Fruit fly (Drosophila melanogaster) whole organism, prepupa: Measurements from ENCODE around the gene Tlk.
A peak's percentile ranks its signal among the peaks of the same experiment; 100 is the strongest.

Experiments used
- CG10631 ChIP-seq: fragments of 200-800 bp; sonication (Bioruptor generic); optimal IDR thresholded peaks from 2 replicates; lab custom pipeline; 2016; ENCODE audit warnings: missing biosample characterization, missing genetic modification characterization
- CG10669 ChIP-seq: fragments of 200-800 bp; sonication (Bioruptor generic); optimal IDR thresholded peaks from 3 replicates; lab custom pipeline; 2018; ENCODE audit warnings: missing biosample characterization, mild to moderate bottlenecking, missing genetic modification characterization, moderate library complexity
- CG11762 ChIP-seq: fragments of 200-800 bp; sonication (Bioruptor generic); optimal IDR thresholded peaks from 3 replicates; lab custom pipeline; 2016; ENCODE audit warnings: missing biosample characterization, missing genetic modification characterization; ENCODE audit not compliant: insufficient read depth
- CG11902 ChIP-seq: fragments of 200-800 bp; sonication (Bioruptor generic); optimal IDR thresholded peaks from 3 replicates; lab custom pipeline; 2016; ENCODE audit warnings: missing biosample characterization, missing genetic modification characterization
- CG15336 ChIP-seq: fragments of 200-800 bp; sonication (Bioruptor generic); IDR thresholded peaks from 2 replicates; pipeline ENCODE4 v1.3.6; 2022; ENCODE audit warnings: missing biosample characterization, missing genetic modification characterization
- CG1621 ChIP-seq: fragments of 200-800 bp; sonication (Bioruptor generic); optimal IDR thresholded peaks from 3 replicates; lab custom pipeline; 2018; ENCODE audit warnings: missing biosample characterization, mild to moderate bottlenecking, missing genetic modification characterization
- CG16779 ChIP-seq: fragments of 200-800 bp; sonication (Bioruptor generic); optimal IDR thresholded peaks from 3 replicates; lab custom pipeline; 2017; ENCODE audit warnings: missing biosample characterization, mild to moderate bottlenecking, missing genetic modification characterization
- CG31627 ChIP-seq: fragments of 200-800 bp; sonication (Bioruptor generic); optimal IDR thresholded peaks from 3 replicates; lab custom pipeline; 2016; ENCODE audit warnings: missing biosample characterization, missing genetic modification characterization
- CG32006 ChIP-seq: fragments of 200-800 bp; sonication (Bioruptor generic); optimal IDR thresholded peaks from 3 replicates; lab custom pipeline; 2017; ENCODE audit warnings: missing biosample characterization, mild to moderate bottlenecking, missing genetic modification characterization
- CG3919 ChIP-seq: fragments of 200-800 bp; sonication (Bioruptor generic); optimal IDR thresholded peaks from 3 replicates; lab custom pipeline; 2016; ENCODE audit warnings: missing biosample characterization, missing genetic modification characterization
- CG4318 ChIP-seq: fragments of 200-800 bp; sonication (Bioruptor generic); optimal IDR thresholded peaks from 3 replicates; lab custom pipeline; 2017; ENCODE audit warnings: missing biosample characterization, mild to moderate bottlenecking, missing genetic modification characterization
- CG6276 ChIP-seq: fragments of 200-800 bp; sonication (Bioruptor generic); optimal IDR thresholded peaks from 2 replicates; lab custom pipeline; 2017; ENCODE audit warnings: missing biosample characterization, mild to moderate bottlenecking, missing genetic modification characterization
- CG6792 ChIP-seq: fragments of 200-800 bp; sonication (Bioruptor generic); optimal IDR thresholded peaks from 3 replicates; lab custom pipeline; 2016; ENCODE audit warnings: missing biosample characterization, missing genetic modification characterization
- CG6808 ChIP-seq: fragments of 200-800 bp; sonication (Bioruptor generic); optimal IDR thresholded peaks from 3 replicates; lab custom pipeline; 2017; ENCODE audit warnings: missing biosample characterization, missing genetic modification characterization, mild to moderate bottlenecking, moderate library complexity, missing genetic modification reagents
- CG7368 ChIP-seq: fragments of 200-800 bp; sonication (Bioruptor generic); optimal IDR thresholded peaks from 3 replicates; lab custom pipeline; 2016; ENCODE audit warnings: missing biosample characterization, missing genetic modification characterization
- CG8119 ChIP-seq: fragments of 200-800 bp; sonication (Bioruptor generic); IDR thresholded peaks from 3 replicates; pipeline ENCODE4 v1.3.6; 2022; ENCODE audit warnings: missing biosample characterization, missing genetic modification characterization
- CG8319 ChIP-seq: fragments of 200-800 bp; sonication (Bioruptor generic); optimal IDR thresholded peaks from 3 replicates; lab custom pipeline; 2016; ENCODE audit warnings: missing biosample characterization, missing genetic modification characterization
- CG9139 ChIP-seq: fragments of 200-800 bp; sonication (Bioruptor generic); optimal IDR thresholded peaks from 3 replicates; lab custom pipeline; 2017; ENCODE audit warnings: missing biosample characterization, mild to moderate bottlenecking, missing genetic modification characterization
- Eip75B ChIP-seq: fragments of 200-800 bp; sonication (Bioruptor generic); optimal IDR thresholded peaks from 3 replicates; lab custom pipeline; 2016; ENCODE audit warnings: missing biosample characterization, missing genetic modification characterization
- Eip78C ChIP-seq: fragments of 200-800 bp; sonication (Bioruptor generic); peaks from one replicate; lab custom pipeline; 2016; ENCODE audit warnings: missing biosample characterization, missing genetic modification characterization
- Eip93F ChIP-seq: fragments of 200-800 bp; sonication (Bioruptor generic); optimal IDR thresholded peaks from 2 replicates; lab custom pipeline; 2016; ENCODE audit warnings: missing biosample characterization, mild to moderate bottlenecking, missing genetic modification characterization
- Ets21C ChIP-seq: fragments of 200-800 bp; sonication (Bioruptor generic); optimal IDR thresholded peaks from 3 replicates; lab custom pipeline; 2016; ENCODE audit warnings: missing biosample characterization, missing genetic modification characterization
- Ets96B ChIP-seq: fragments of 200-800 bp; optimal IDR thresholded peaks from 2 replicates; lab custom pipeline; 2019; ENCODE audit warnings: missing biosample characterization, mild to moderate bottlenecking, missing genetic modification characterization, moderate library complexity
- Gug ChIP-seq: fragments of 200-800 bp; sonication (Bioruptor generic); IDR thresholded peaks from 2 replicates; pipeline ENCODE4 v1.3.6; 2022; ENCODE audit warnings: missing biosample characterization, missing genetic modification characterization
- Hr38 ChIP-seq: sonication (Bioruptor generic); optimal IDR thresholded peaks from 2 replicates; lab custom pipeline; 2016; ENCODE audit warnings: missing biosample characterization, missing genetic modification characterization
- Hr39 ChIP-seq: fragments of 200-800 bp; sonication (Bioruptor generic); optimal IDR thresholded peaks from 2 replicates; lab custom pipeline; 2016; ENCODE audit warnings: missing biosample characterization, missing genetic modification characterization
- Hr4 ChIP-seq: fragments of 200-800 bp; sonication (Bioruptor generic); optimal IDR thresholded peaks from 3 replicates; lab custom pipeline; 2016; ENCODE audit warnings: missing biosample characterization, missing genetic modification characterization
- Met ChIP-seq: fragments of 200-800 bp; sonication (Bioruptor generic); optimal IDR thresholded peaks from 3 replicates; lab custom pipeline; 2016; ENCODE audit warnings: missing biosample characterization, missing genetic modification characterization
- OdsH ChIP-seq: fragments of 200-800 bp; sonication (Bioruptor generic); optimal IDR thresholded peaks from 3 replicates; lab custom pipeline; 2016; ENCODE audit warnings: missing biosample characterization, missing genetic modification characterization
- Smox ChIP-seq: fragments of 200-800 bp; sonication (Bioruptor generic); optimal IDR thresholded peaks from 3 replicates; lab custom pipeline; 2016; ENCODE audit warnings: missing biosample characterization, missing genetic modification characterization
- Sox102F ChIP-seq: fragments of 200-800 bp; sonication (Bioruptor generic); optimal IDR thresholded peaks from 2 replicates; lab custom pipeline; 2016; ENCODE audit warnings: missing biosample characterization, mild to moderate bottlenecking, missing genetic modification characterization
- Sox14 ChIP-seq: fragments of 200-800 bp; sonication (Bioruptor generic); optimal IDR thresholded peaks from 3 replicates; lab custom pipeline; 2016; ENCODE audit warnings: missing biosample characterization, missing genetic modification characterization
- Sox15 ChIP-seq: fragments of 200-800 bp; sonication (Bioruptor generic); optimal IDR thresholded peaks from 3 replicates; lab custom pipeline; 2016; ENCODE audit warnings: missing biosample characterization, missing genetic modification characterization
- achi ChIP-seq: fragments of 200-800 bp; sonication (Bioruptor generic); optimal IDR thresholded peaks from 3 replicates; lab custom pipeline; 2016; ENCODE audit warnings: missing biosample characterization, missing genetic modification characterization
- dac ChIP-seq: fragments of 200-800 bp; sonication (Bioruptor generic); optimal IDR thresholded peaks from 2 replicates; lab custom pipeline; 2017; ENCODE audit warnings: missing biosample characterization, mild to moderate bottlenecking, missing genetic modification characterization
- eg ChIP-seq: fragments of 200-800 bp; sonication (Bioruptor generic); IDR thresholded peaks from 3 replicates; pipeline ENCODE4 v1.3.6; 2022; ENCODE audit warnings: missing biosample characterization, missing genetic modification characterization
- esn ChIP-seq: fragments of 200-800 bp; sonication (Bioruptor generic); optimal IDR thresholded peaks from 2 replicates; lab custom pipeline; 2016; ENCODE audit warnings: missing biosample characterization, mild to moderate bottlenecking, missing genetic modification characterization, moderate library complexity
- fd59A ChIP-seq: fragments of 200-800 bp; sonication (Bioruptor generic); optimal IDR thresholded peaks from 2 replicates; lab custom pipeline; 2017; ENCODE audit warnings: missing biosample characterization, mild to moderate bottlenecking, missing genetic modification characterization, missing genetic modification reagents
- fkh ChIP-seq: fragments of 200-800 bp; sonication (Bioruptor generic); optimal IDR thresholded peaks from 3 replicates; lab custom pipeline; 2017; ENCODE audit warnings: missing biosample characterization, mild to moderate bottlenecking, missing genetic modification characterization, moderate library complexity
- net ChIP-seq: fragments of 200-800 bp; sonication (Bioruptor generic); optimal IDR thresholded peaks from 3 replicates; lab custom pipeline; 2016; ENCODE audit warnings: missing biosample characterization, missing genetic modification characterization
- pdm3 ChIP-seq: fragments of 200-800 bp; sonication (Bioruptor generic); optimal IDR thresholded peaks from 3 replicates; lab custom pipeline; 2016; ENCODE audit warnings: missing biosample characterization, missing genetic modification characterization
- salr ChIP-seq, 2 experiments: fragments of 200-800 bp; sonication (Bioruptor generic); optimal IDR thresholded peaks; 3 replicates each; lab custom pipeline; 2016 to 2018; ENCODE audit warnings: missing biosample characterization in 2 of 2, missing genetic modification characterization in 2 of 2, mild to moderate bottlenecking in 1 of 2
- topi ChIP-seq: fragments of 200-800 bp; sonication (Bioruptor generic); optimal IDR thresholded peaks from 3 replicates; lab custom pipeline; 2016; ENCODE audit warnings: missing biosample characterization, missing genetic modification characterization
- vri ChIP-seq: fragments of 200-800 bp; sonication (Bioruptor generic); optimal IDR thresholded peaks from 3 replicates; lab custom pipeline; 2016; ENCODE audit warnings: missing biosample characterization, mild to moderate bottlenecking, missing genetic modification characterization

The Tlk gene

DNA sequence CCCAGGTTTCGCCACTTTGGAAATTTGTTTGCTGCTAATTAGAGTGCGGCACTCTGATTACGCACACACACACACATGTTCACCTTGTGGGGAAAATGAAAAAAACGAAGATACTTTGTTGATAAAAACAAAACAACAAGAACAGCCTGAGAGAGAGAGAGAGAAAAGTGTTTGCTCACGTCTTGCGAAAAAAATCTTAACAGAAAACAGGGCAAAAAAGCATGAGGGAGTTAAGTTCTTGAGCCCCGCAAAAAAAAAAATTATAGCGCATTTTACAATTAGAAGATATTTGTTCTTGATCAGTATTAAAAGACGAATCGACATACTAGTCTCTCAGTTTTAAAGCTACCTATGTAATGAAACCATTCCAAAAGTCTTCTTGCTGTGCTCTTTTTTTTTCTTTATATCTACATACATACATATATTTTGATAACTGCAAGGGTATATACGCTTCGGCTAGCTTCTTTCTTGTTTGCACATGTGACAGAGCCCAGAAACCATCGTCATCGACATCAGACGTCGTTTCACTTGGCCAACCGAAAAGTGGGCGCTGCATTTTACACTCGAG is 39.0 kb upstream of the Tlk start (continued):
- TF ChIP-seq CG31627 (GFP tag; lab: Kevin White, UChicago) = peak; percentile 77
- no peak for TF ChIP-seq CG9139 (GFP tag; lab: Kevin White, UChicago)
- peak; percentile 59 for TF ChIP-seq Ets21C
- peak; percentile 68 for TF ChIP-seq fd59A (GFP tag; lab: Kevin White, UChicago)
- TF ChIP-seq topi (GFP tag; lab: Kevin White, UChicago) = peak; percentile 79
- TF ChIP-seq salr (GFP tag; optimal IDR thresholded peaks at IDR 0.05; lab: Kevin White, UChicago) = peak; percentile 30 to 66
- peak; percentile 61 for TF ChIP-seq CG6808 (GFP tag; lab: Kevin White, UChicago)
- peak; percentile 59 for TF ChIP-seq Ets96B
- TF ChIP-seq OdsH (GFP tag; lab: Kevin White, UChicago) = peak; percentile 77
- no peak; the same call in 1 of the 2 replicates for TF ChIP-seq Gug (GFP tag; lab: Robert Waterston, UW)
- TF ChIP-seq Eip93F = no peak
- peak; percentile 82 for TF ChIP-seq esn (GFP tag; lab: Kevin White, UChicago)
- TF ChIP-seq achi (GFP tag; lab: Kevin White, UChicago) = peak; percentile 77
- peak; percentile 77 for TF ChIP-seq Hr39 (GFP tag; lab: Kevin White, UChicago)
- TF ChIP-seq Hr38 (GFP tag; lab: Kevin White, UChicago) = no peak
- peak; percentile 38 for TF ChIP-seq CG8319 (GFP tag; lab: Kevin White, UChicago)
- peak; percentile 73 for TF ChIP-seq Eip75B (GFP tag; lab: Kevin White, UChicago)
- TF ChIP-seq CG6792 = peak; percentile 73
- peak; percentile 80 for TF ChIP-seq Met (GFP tag; lab: Kevin White, UChicago)
- TF ChIP-seq Hr4 (GFP tag; lab: Kevin White, UChicago) = peak; percentile 67

DNA sequence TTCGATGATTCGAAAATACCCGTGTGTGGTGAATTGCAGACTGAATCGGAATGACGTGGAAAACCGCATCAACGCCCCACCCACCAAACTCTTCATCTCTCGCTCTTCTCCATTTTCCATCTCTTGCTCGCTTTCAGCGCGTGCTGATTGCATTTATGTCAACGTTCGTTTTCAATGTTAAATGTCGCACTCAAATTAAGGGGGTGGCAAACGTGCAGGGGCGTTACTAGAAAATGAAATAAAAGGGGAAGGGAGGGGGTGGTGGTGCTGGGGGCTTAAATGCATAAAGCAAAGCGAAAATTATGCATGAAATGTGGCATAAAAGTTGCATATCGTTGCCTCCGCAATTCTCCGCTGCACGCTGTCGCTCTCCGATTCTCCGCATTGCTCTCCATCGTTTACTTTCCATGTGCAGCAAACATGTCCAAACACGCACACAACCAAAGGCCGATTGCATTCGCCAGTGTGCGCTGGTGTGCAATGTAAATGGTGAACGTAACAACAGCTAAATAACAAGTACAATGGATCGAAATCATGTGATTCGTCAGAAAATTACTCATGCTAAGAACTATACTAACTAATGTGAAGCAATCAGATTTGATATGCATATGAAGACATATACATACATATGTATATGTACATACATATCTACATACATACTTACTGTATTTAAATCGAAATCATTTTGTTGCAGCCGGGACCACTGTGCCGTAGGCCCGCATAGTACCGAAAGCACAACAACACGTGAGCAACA is 37.9 kb upstream of the Tlk start:
- TF ChIP-seq CG16779 (tag; lab: Kevin White, UChicago) (peak; percentile 94), CG11902 (GFP tag; lab: Kevin White, UChicago) (peak; percentile 80), Hr39 (GFP tag; lab: Kevin White, UChicago) (peak; percentile 88), CG32006 (GFP tag; lab: Kevin White, UChicago) (peak; percentile 96), CG9139 (GFP tag; lab: Kevin White, UChicago) (peak; percentile 86), topi (GFP tag; lab: Kevin White, UChicago) (peak; percentile 92), Met (GFP tag; lab: Kevin White, UChicago) (peak; percentile 93), Eip78C (GFP tag; lab: Kevin White, UChicago) (peak; percentile 99), achi (GFP tag; lab: Kevin White, UChicago) (peak; percentile 95), esn (GFP tag; lab: Kevin White, UChicago) (peak; percentile 93), Sox102F (GFP tag; lab: Kevin White, UChicago) (peak; percentile 93), CG6792 (peak; percentile 95), CG11762 (GFP tag; lab: Kevin White, UChicago) (peak; percentile 90), fd59A (GFP tag; lab: Kevin White, UChicago) (peak; percentile 91), Hr38 (GFP tag; lab: Kevin White, UChicago) (no peak), CG4318 (peak; percentile 92), net (peak; percentile 95), Sox14 (GFP tag; lab: Kevin White, UChicago) (peak; percentile 96), eg (GFP tag; lab: Robert Waterston, UW) (peak; percentile 93), CG8319 (GFP tag; lab: Kevin White, UChicago) (peak; percentile 90), CG6808 (GFP tag; lab: Kevin White, UChicago) (peak; percentile 90), Eip93F (peak; percentile 88), Ets96B (peak; percentile 97), CG8119 (peak; percentile 95), Gug (GFP tag; lab: Robert Waterston, UW) (peak; percentile 88), CG10631 (GFP tag; lab: Kevin White, UChicago) (peak; percentile 96), CG3919 (GFP tag; lab: Kevin White, UChicago) (peak; percentile 95), vri (GFP tag; lab: Kevin White, UChicago) (peak; percentile 75), Eip75B (GFP tag; lab: Kevin White, UChicago) (peak; percentile 97), pdm3 (GFP tag; lab: Kevin White, UChicago) (peak; percentile 97), fkh (no peak), CG15336 (peak; percentile 93), Smox (GFP tag; lab: Kevin White, UChicago) (peak; percentile 93), CG6276 (GFP tag; lab: Kevin White, UChicago) (peak; percentile 94), Sox15 (GFP tag; lab: Kevin White, UChicago) (peak; percentile 81), Ets21C (peak; percentile 83), dac (GFP tag; lab: Kevin White, UChicago) (peak; percentile 89), CG1621 (tag; lab: Kevin White, UChicago) (peak; percentile 97), CG7368 (GFP tag; lab: Kevin White, UChicago) (peak; percentile 93), CG10669 (GFP tag; lab: Kevin White, UChicago) (peak; percentile 96)
